Fruit fly (Drosophila melanogaster) whole organism, wandering third instar larva: ENCODE measurements around the gene CG1640.
A peak's percentile ranks its signal among the peaks of the same experiment; 100 is the strongest.

ENCODE experiments used
- Abd-B ChIP-seq: fragments of >200 bp; optimal IDR thresholded peaks from 2 replicates; lab custom pipeline; 2017; ENCODE audit warnings: missing biosample characterization, missing genetic modification characterization
- CG32264 ChIP-seq: fragments of 200-800 bp; sonication (Bioruptor generic); optimal IDR thresholded peaks from 2 replicates; lab custom pipeline; 2016; ENCODE audit warnings: missing biosample characterization, missing genetic modification characterization
- CG9705 ChIP-seq: fragments of 200-800 bp; sonication (Bioruptor generic); optimal IDR thresholded peaks from 2 replicates; lab custom pipeline; 2018; ENCODE audit warnings: missing biosample characterization, mild to moderate bottlenecking, missing genetic modification characterization
- CrebA ChIP-seq: fragments of 200-800 bp; sonication (Bioruptor generic); optimal IDR thresholded peaks from 2 replicates; lab custom pipeline; 2016; ENCODE audit warnings: missing biosample characterization, mild to moderate bottlenecking, missing genetic modification characterization, borderline replicate concordance
- Dfd ChIP-seq: fragments of >200 bp; optimal IDR thresholded peaks from 2 replicates; lab custom pipeline; 2017; ENCODE audit warnings: missing biosample characterization, missing genetic modification characterization
- Dif ChIP-seq: fragments of 200-275, 200-300 bp; sonication (Bioruptor generic); optimal IDR thresholded peaks from 2 replicates; lab custom pipeline; 2018; ENCODE audit warnings: missing biosample characterization, missing genetic modification characterization; ENCODE audit not compliant: partially characterized antibody
- GATAd ChIP-seq: sonication (Bioruptor generic); optimal IDR thresholded peaks from 2 replicates; lab custom pipeline; 2016; ENCODE audit warnings: missing biosample characterization, missing genetic modification characterization
- HLH106 ChIP-seq: fragments of 200-800 bp; optimal IDR thresholded peaks from 3 replicates; lab custom pipeline; 2019; ENCODE audit warnings: missing biosample characterization, mild to moderate bottlenecking, missing genetic modification characterization, moderate library complexity
- Hnf4 ChIP-seq: fragments of 200-800 bp; sonication (Bioruptor generic); optimal IDR thresholded peaks from 2 replicates; lab custom pipeline; 2016; ENCODE audit warnings: missing biosample characterization, mild to moderate bottlenecking, missing genetic modification characterization
- Hr78 ChIP-seq: fragments of >200 bp; optimal IDR thresholded peaks from 2 replicates; lab custom pipeline; 2017; ENCODE audit warnings: missing biosample characterization, missing genetic modification characterization
- Hr83 ChIP-seq: fragments of 200-300 bp; sonication (Bioruptor generic); optimal IDR thresholded peaks from 2 replicates; lab custom pipeline; 2016; ENCODE audit warnings: missing biosample characterization, mild to moderate bottlenecking, missing genetic modification characterization, moderate library complexity; ENCODE audit not compliant: poor library complexity, severe bottlenecking
- Jra ChIP-seq: sonication (Bioruptor generic); optimal IDR thresholded peaks from 2 replicates; lab custom pipeline; 2016; ENCODE audit warnings: missing biosample characterization, missing genetic modification characterization
- Mio ChIP-seq: sonication (Bioruptor generic); optimal IDR thresholded peaks from 2 replicates; lab custom pipeline; 2016; ENCODE audit warnings: missing biosample characterization, missing genetic modification characterization
- Myc ChIP-seq: fragments of >200 bp; optimal IDR thresholded peaks from 2 replicates; lab custom pipeline; 2017
- N ChIP-seq: fragments of >200 bp; optimal IDR thresholded peaks from 2 replicates; lab custom pipeline; 2018; ENCODE audit warnings: missing biosample characterization, missing external identifiers, missing genetic modification characterization
- OdsH ChIP-seq: fragments of 200-800 bp; sonication (Bioruptor generic); optimal IDR thresholded peaks from 2 replicates; lab custom pipeline; 2016; ENCODE audit warnings: missing biosample characterization, mild to moderate bottlenecking, missing genetic modification characterization
- Rel ChIP-seq, 2 experiments: fragments of 200-800 bp; sonication (Bioruptor generic) in 1 of 2; optimal IDR thresholded peaks; 2 replicates in 1 of 2; 3 replicates in 1 of 2; lab custom pipeline; 2016 to 2019; ENCODE audit warnings: mild to moderate bottlenecking in 2 of 2, missing biosample characterization in 2 of 2, missing genetic modification characterization in 2 of 2, moderate library complexity in 1 of 2
- Sp1 ChIP-seq: fragments of 200-800 bp; sonication (Bioruptor generic); optimal IDR thresholded peaks from 3 replicates; lab custom pipeline; 2019; ENCODE audit warnings: missing biosample characterization, mild to moderate bottlenecking, missing genetic modification characterization, moderate library complexity
- Vsx2 ChIP-seq: fragments of 200-300, 225-300 bp; sonication (Bioruptor generic); optimal IDR thresholded peaks from 2 replicates; lab custom pipeline; 2018; ENCODE audit warnings: missing biosample characterization, missing genetic modification characterization; ENCODE audit not compliant: partially characterized antibody
- br ChIP-seq: fragments of 200-800 bp; sonication (Bioruptor generic); optimal IDR thresholded peaks from 2 replicates; lab custom pipeline; 2016; ENCODE audit warnings: missing biosample characterization, missing genetic modification characterization
- brk ChIP-seq: fragments of 200-800 bp; sonication (Bioruptor generic); optimal IDR thresholded peaks from 2 replicates; lab custom pipeline; 2016; ENCODE audit warnings: missing biosample characterization, mild to moderate bottlenecking, missing genetic modification characterization
- dl ChIP-seq, 2 experiments: fragments of 175-275, 200-275 bp in 1 of 2; fragments of 200-275 bp in 1 of 2; sonication (Bioruptor generic); optimal IDR thresholded peaks; lab custom pipeline; 2018; ENCODE audit warnings: mild to moderate bottlenecking in 2 of 2, missing biosample characterization in 2 of 2, missing genetic modification characterization in 2 of 2, moderate library complexity in 2 of 2; ENCODE audit not compliant: partially characterized antibody in 2 of 2, insufficient read depth in 1 of 2
- dmrt93B ChIP-seq: fragments of 200-800 bp; sonication (Bioruptor generic); optimal IDR thresholded peaks from 2 replicates; lab custom pipeline; 2018; ENCODE audit warnings: missing biosample characterization, mild to moderate bottlenecking, missing genetic modification characterization
- dsf ChIP-seq: sonication (Bioruptor generic); optimal IDR thresholded peaks from 2 replicates; lab custom pipeline; 2016; ENCODE audit warnings: missing biosample characterization, missing genetic modification characterization, borderline replicate concordance
- ey ChIP-seq: fragments of 200-800 bp; sonication (Bioruptor generic); optimal IDR thresholded peaks from 2 replicates; lab custom pipeline; 2016; ENCODE audit warnings: missing biosample characterization, missing genetic modification characterization
- foxo ChIP-seq, 2 experiments: fragments of 200-800 bp; sonication (Bioruptor generic); optimal IDR thresholded peaks; 2 replicates in 1 of 2; 3 replicates in 1 of 2; lab custom pipeline; 2016 to 2017; ENCODE audit warnings: missing biosample characterization in 2 of 2, missing genetic modification characterization in 2 of 2
- fru ChIP-seq: fragments of 200-800 bp; sonication (Bioruptor generic); optimal IDR thresholded peaks from 3 replicates; lab custom pipeline; 2016; ENCODE audit warnings: missing biosample characterization, mild to moderate bottlenecking, missing genetic modification characterization
- h ChIP-seq: fragments of 200-800 bp; sonication (Bioruptor generic); optimal IDR thresholded peaks from 3 replicates; lab custom pipeline; 2016; ENCODE audit warnings: missing biosample characterization, mild to moderate bottlenecking, missing genetic modification characterization
- jim ChIP-seq: fragments of 175-275, 200-325 bp; sonication (Bioruptor generic); optimal IDR thresholded peaks from 2 replicates; lab custom pipeline; 2016; ENCODE audit warnings: missing biosample characterization, mild to moderate bottlenecking, missing genetic modification characterization
- lola ChIP-seq: fragments of >200 bp; optimal IDR thresholded peaks from 2 replicates; lab custom pipeline; 2017; ENCODE audit warnings: missing biosample characterization, missing genetic modification characterization
- pan ChIP-seq: fragments of >200 bp; optimal IDR thresholded peaks from 2 replicates; lab custom pipeline; 2017
- psq ChIP-seq: fragments of 200-800 bp; sonication (Bioruptor generic); optimal IDR thresholded peaks from 3 replicates; lab custom pipeline; 2017; ENCODE audit warnings: missing biosample characterization, mild to moderate bottlenecking, missing genetic modification characterization, moderate library complexity
- rgr ChIP-seq: fragments of 200-800 bp; sonication (Bioruptor generic); optimal IDR thresholded peaks from 3 replicates; lab custom pipeline; 2016; ENCODE audit warnings: missing biosample characterization, mild to moderate bottlenecking, missing genetic modification characterization
- sage ChIP-seq: fragments of 200-800 bp; sonication (Bioruptor generic); optimal IDR thresholded peaks from 2 replicates; lab custom pipeline; 2016; ENCODE audit warnings: missing biosample characterization, mild to moderate bottlenecking, missing genetic modification characterization
- sv ChIP-seq: fragments of 200-800 bp; sonication (Bioruptor generic); optimal IDR thresholded peaks from 3 replicates; lab custom pipeline; 2016; ENCODE audit warnings: missing biosample characterization, missing genetic modification characterization
- tai ChIP-seq: sonication (Bioruptor generic); optimal IDR thresholded peaks from 2 replicates; lab custom pipeline; 2016; ENCODE audit warnings: missing biosample characterization, missing genetic modification characterization
- usp ChIP-seq: fragments of >200 bp; optimal IDR thresholded peaks from 2 replicates; lab custom pipeline; 2017; ENCODE audit warnings: missing biosample characterization, missing genetic modification characterization
- woc ChIP-seq: sonication (Bioruptor generic); optimal IDR thresholded peaks from 2 replicates; lab custom pipeline; 2016; ENCODE audit warnings: missing biosample characterization, mild to moderate bottlenecking, missing genetic modification characterization

Gene CG1640

dm6 chrX:13387373-13387850 lies 17.0 kb downstream of the CG1640 start, which contains the start of the genes Ype and CG1662:
Gene Ype, minus strand, starts transcription at chrX:13387417.
Gene CG1662, plus strand, starts transcription at chrX:13387563.
- TF ChIP-seq sv (GFP tag; lab: Kevin White, UChicago) (peak; percentile 74), Dif (GFP tag; lab: Kevin White, UChicago) (no peak), Hr78 (GFP tag; lab: Kevin White, UChicago) (no peak), dsf (peak; percentile 6), Vsx2 (GFP tag; lab: Kevin White, UChicago) (no peak), jim (GFP tag; lab: Kevin White, UChicago) (peak; percentile 3), lola (GFP tag; lab: Kevin White, UChicago) (no peak), Mio (GFP tag; lab: Kevin White, UChicago) (no peak), tai (GFP tag; lab: Kevin White, UChicago) (peak; percentile 80), dl (GFP tag; optimal IDR thresholded peaks at IDR 0.05; lab: Kevin White, UChicago; ENCODE audit: insufficient read depth in 1 of 2, partially characterized antibody in 2 of 2) (no peak), usp (GFP tag; lab: Kevin White, UChicago) (no peak), dmrt93B (GFP tag; lab: Kevin White, UChicago) (peak; percentile 77), OdsH (GFP tag; lab: Kevin White, UChicago) (peak; percentile 69), HLH106 (tag; lab: Kevin White, UChicago) (peak; percentile 86), fru (GFP tag; lab: Kevin White, UChicago) (peak; percentile 76), woc (GFP tag; lab: Kevin White, UChicago) (peak; percentile 87), Sp1 (peak; percentile 84), CG32264 (GFP tag; lab: Kevin White, UChicago) (no peak), Abd-B (GFP tag; lab: Kevin White, UChicago) (no peak), CG9705 (GFP tag; lab: Kevin White, UChicago) (peak; percentile 76), psq (GFP tag; lab: Kevin White, UChicago) (peak; percentile 62), h (GFP tag; lab: Kevin White, UChicago) (peak; percentile 78), N (GFP tag; lab: Kevin White, UChicago) (no peak), Hnf4 (GFP tag; lab: Kevin White, UChicago) (peak; percentile 78), Dfd (GFP tag; lab: Kevin White, UChicago) (no peak), rgr (GFP tag; lab: Kevin White, UChicago) (peak; percentile 73), br (peak; percentile 61), sage (GFP tag; lab: Kevin White, UChicago) (peak; percentile 1), Rel (GFP tag; optimal IDR thresholded peaks at IDR 0.05; lab: Kevin White, UChicago) (no peak), Rel (tag; optimal IDR thresholded peaks at IDR 0.05; lab: Kevin White, UChicago) (no peak), foxo (GFP tag; optimal IDR thresholded peaks at IDR 0.05; lab: Kevin White, UChicago) (peak in 1 of 2 experiments; percentile 84), ey (GFP tag; lab: Kevin White, UChicago) (peak; percentile 74), pan (lab: Kevin White, UChicago) (no peak), Jra (peak; percentile 65), GATAd (GFP tag; lab: Kevin White, UChicago) (peak; percentile 28), Hr83 (GFP tag; lab: Kevin White, UChicago) (no peak), brk (GFP tag; lab: Kevin White, UChicago) (peak; percentile 61), CrebA (GFP tag; lab: Kevin White, UChicago) (no peak), Myc (lab: Kevin White, UChicago) (peak; percentile 34)

dm6 chrX:13390465-13391173 lies 20.2 kb downstream of the CG1640 start:
- TF ChIP-seq Dfd (GFP tag; lab: Kevin White, UChicago) = no peak
- no peak for TF ChIP-seq pan (lab: Kevin White, UChicago)
- TF ChIP-seq CG9705 (GFP tag; lab: Kevin White, UChicago) = no peak
- peak; percentile 24 for TF ChIP-seq dmrt93B (GFP tag; lab: Kevin White, UChicago)
- TF ChIP-seq dsf = no peak
- no peak for TF ChIP-seq N (GFP tag; lab: Kevin White, UChicago)
- TF ChIP-seq Hnf4 (GFP tag; lab: Kevin White, UChicago) = peak; percentile 34
- TF ChIP-seq fru (GFP tag; lab: Kevin White, UChicago) = peak; percentile 70
- peak; percentile 66 for TF ChIP-seq psq (GFP tag; lab: Kevin White, UChicago)
- no peak for TF ChIP-seq usp (GFP tag; lab: Kevin White, UChicago)
- peak; percentile 34 for TF ChIP-seq brk (GFP tag; lab: Kevin White, UChicago)
- TF ChIP-seq OdsH (GFP tag; lab: Kevin White, UChicago) = peak; percentile 69
- no peak for TF ChIP-seq Rel (GFP tag; optimal IDR thresholded peaks at IDR 0.05; lab: Kevin White, UChicago)
- TF ChIP-seq Rel (tag; optimal IDR thresholded peaks at IDR 0.05; lab: Kevin White, UChicago) = peak; percentile 57
- TF ChIP-seq Mio (GFP tag; lab: Kevin White, UChicago) = no peak
- TF ChIP-seq br = peak; percentile 1
- TF ChIP-seq ey (GFP tag; lab: Kevin White, UChicago) = peak; percentile 13
- TF ChIP-seq rgr (GFP tag; lab: Kevin White, UChicago) = peak; percentile 74
- TF ChIP-seq HLH106 (tag; lab: Kevin White, UChicago) = peak; percentile 84
- peak in 1 of 2 experiments; percentile 74 for TF ChIP-seq foxo (GFP tag; optimal IDR thresholded peaks at IDR 0.05; lab: Kevin White, UChicago)
- peak; percentile 57 for TF ChIP-seq h (GFP tag; lab: Kevin White, UChicago)
- no peak for TF ChIP-seq jim (GFP tag; lab: Kevin White, UChicago)
- no peak for TF ChIP-seq Myc (lab: Kevin White, UChicago)
- peak; percentile 82 for TF ChIP-seq Sp1
